Worm (Caenorhabditis elegans): Measurements from ENCODE around the gene gei-15.

ce11 chrX:6836065-6836527 lies 13.0 kb upstream of the gei-15 start, which contains the start of gene F41B4.3:
- TF ChIP-seq zag-1 (tag; optimal IDR thresholded peaks at IDR 0.05) (no peak), nfya-1 (tag; optimal IDR thresholded peaks at IDR 0.05; ENCODE audit: insufficient read depth) (peak; percentile 31), pha-4 (tag; optimal IDR thresholded peaks at IDR 0.05) (no peak), unc-62 (GFP tag; optimal IDR thresholded peaks at IDR 0.05) (no peak), nhr-76 (tag; optimal IDR thresholded peaks at IDR 0.05) (no peak)
